Fruit fly (Drosophila melanogaster): ENCODE measurements around the gene larp.

Gene larp

DNA sequence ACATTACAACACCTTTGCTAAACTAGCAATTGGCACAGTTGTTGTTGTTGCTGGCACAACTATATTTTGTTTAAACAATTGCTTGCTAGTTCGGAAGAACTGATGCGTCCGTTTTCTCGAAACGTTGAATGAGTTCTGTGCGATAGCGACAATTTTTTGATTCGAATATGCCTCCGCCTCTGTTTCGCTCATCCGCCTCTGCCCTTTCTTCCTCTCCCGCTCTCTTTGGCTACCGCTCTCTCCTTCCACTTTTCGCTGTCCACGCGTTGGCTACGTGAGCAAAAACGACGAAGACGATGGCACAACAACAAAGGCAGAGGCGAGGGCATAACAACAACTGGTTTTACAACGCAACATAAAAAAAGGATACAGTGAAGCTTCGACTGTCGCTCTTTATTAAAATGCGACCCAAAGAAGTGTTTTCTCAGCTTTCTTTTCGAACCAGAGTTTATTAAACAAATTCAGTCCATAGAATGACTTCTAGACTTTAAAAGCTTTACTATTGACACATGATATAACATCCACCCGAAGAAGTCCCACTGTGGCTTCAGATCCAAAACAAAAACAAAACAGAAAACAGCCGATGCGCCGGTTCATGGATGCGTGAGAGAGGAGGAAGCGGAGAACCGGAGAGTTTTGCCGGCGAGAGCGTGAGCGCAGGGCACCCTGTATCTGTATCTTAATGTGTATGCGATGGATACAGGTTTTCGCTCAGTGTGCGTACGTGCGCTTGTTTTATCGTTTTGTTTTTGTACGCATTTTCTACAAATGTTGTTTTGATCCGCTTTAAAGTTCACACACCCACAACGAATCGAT is 9.9 kb downstream of the larp start (continued):
- TF ChIP-seq CG18011 (GFP tag; optimal IDR thresholded peaks at IDR 0.05) (peak; percentile 94), ttk (GFP tag; IDR thresholded peaks at IDR 0.05) (no peak), CG4360 (GFP tag; IDR thresholded peaks at IDR 0.05) (no peak), CG15011 (GFP tag; optimal IDR thresholded peaks at IDR 0.05) (peak; percentile 99), Ptx1 (GFP tag; IDR thresholded peaks at IDR 0.05) (no peak), abd-A (tag; optimal IDR thresholded peaks at IDR 0.05) (peak; percentile 98), Fer1 (GFP tag; optimal IDR thresholded peaks at IDR 0.05) (peak; percentile 100), CG3407 (GFP tag; optimal IDR thresholded peaks at IDR 0.05) (peak; percentile 98), CG12236 (GFP tag; optimal IDR thresholded peaks at IDR 0.05) (peak; percentile 99), Oaz (GFP tag; IDR thresholded peaks at IDR 0.05) (no peak), sens-2 (GFP tag; IDR thresholded peaks at IDR 0.05) (no peak), Tbp (GFP tag; optimal IDR thresholded peaks at IDR 0.05) (no peak), CG8089 (GFP tag; optimal IDR thresholded peaks at IDR 0.05) (peak; percentile 99), CG14710 (tag; optimal IDR thresholded peaks at IDR 0.05) (peak; percentile 97), vnd (GFP tag; IDR thresholded peaks at IDR 0.05; ENCODE audit: partially characterized antibody) (no peak), slp2 (GFP tag; optimal IDR thresholded peaks at IDR 0.05) (peak; percentile 99), CG10267 (tag; optimal IDR thresholded peaks at IDR 0.05) (peak; percentile 97), CG17912 (GFP tag; optimal IDR thresholded peaks at IDR 0.05) (peak; percentile 96), yki (optimal IDR thresholded peaks at IDR 0.05) (peak; percentile 29), CG6272 (GFP tag; IDR thresholded peaks at IDR 0.05) (peak; percentile 97), nmo (GFP tag; optimal IDR thresholded peaks at IDR 0.05) (peak; percentile 99), wdn (GFP tag; IDR thresholded peaks at IDR 0.05) (no peak), CG11696 (GFP tag; IDR thresholded peaks at IDR 0.05) (no peak), sima (GFP tag; optimal IDR thresholded peaks at IDR 0.05) (peak; percentile 99), CG9876 (GFP tag; optimal IDR thresholded peaks at IDR 0.05) (peak; percentile 99), unpg (GFP tag; optimal IDR thresholded peaks at IDR 0.05) (peak; percentile 99), fu2 (GFP tag; optimal IDR thresholded peaks at IDR 0.05) (peak; percentile 99), sc (optimal IDR thresholded peaks at IDR 0.05) (no peak), sc (GFP tag; optimal IDR thresholded peaks at IDR 0.05) (peak; percentile 98), inv (GFP tag; IDR thresholded peaks at IDR 0.05; ENCODE audit: partially characterized antibody) (no peak), Hr51 (GFP tag; optimal IDR thresholded peaks at IDR 0.05) (peak; percentile 99 to 100), CG15073 (GFP tag; optimal IDR thresholded peaks at IDR 0.05) (peak; percentile 93), CG12219 (GFP tag; optimal IDR thresholded peaks at IDR 0.05) (peak; percentile 99), lmd (GFP tag; IDR thresholded peaks at IDR 0.05) (no peak), Mad (GFP tag; optimal IDR thresholded peaks at IDR 0.05) (peak; percentile 100), Blimp-1 (GFP tag; optimal IDR thresholded peaks at IDR 0.05) (peak; percentile 97), bbx (GFP tag; IDR thresholded peaks at IDR 0.05; ENCODE audit: partially characterized antibody) (no peak), CG4404 (GFP tag; IDR thresholded peaks at IDR 0.05) (no peak), tna (GFP tag; IDR thresholded peaks at IDR 0.05; ENCODE audit: partially characterized antibody) (no peak), CG6765 (GFP tag; optimal IDR thresholded peaks at IDR 0.05) (peak; percentile 99), CG6683 (GFP tag; optimal IDR thresholded peaks at IDR 0.05) (peak; percentile 98), CG17186 (GFP tag; optimal IDR thresholded peaks at IDR 0.05) (peak; percentile 95), bcd (GFP tag; optimal IDR thresholded peaks at IDR 0.05) (peak; percentile 99), E2f1 (GFP tag; IDR thresholded peaks at IDR 0.05) (no peak), CG8478 (optimal IDR thresholded peaks at IDR 0.05) (no peak), fd96Cb (tag; optimal IDR thresholded peaks at IDR 0.05) (peak; percentile 99), klu (GFP tag; IDR thresholded peaks at IDR 0.05) (no peak), CG7987 (GFP tag; optimal IDR thresholded peaks at IDR 0.05) (peak; percentile 100), esg (GFP tag; conservative IDR thresholded peaks at IDR 0.05) (no peak), CG4282 (GFP tag; optimal IDR thresholded peaks at IDR 0.05) (peak; percentile 99)

Data from whole organism, embryonic.